Worm (Caenorhabditis elegans) whole organism, mixed stage, embryonic: ENCODE data around the gene sulp-8.

Experiments
- cnd-1 ChIP-seq: fragments of 200-800 bp; sonication (Bioruptor generic); optimal IDR thresholded peaks from 2 replicates; lab custom pipeline; 2018; ENCODE audit warnings: mild to moderate bottlenecking, missing genetic modification characterization, missing compliant biosample characterization
- elt-3 ChIP-seq: fragments of 150-350 bp; optimal IDR thresholded peaks from 2 replicates; lab custom pipeline; 2014; ENCODE audit warnings: missing biosample characterization, missing genetic modification characterization
- nhr-12 ChIP-seq: fragments of 150-350 bp; optimal IDR thresholded peaks from 2 replicates; lab custom pipeline; 2014; ENCODE audit warnings: missing biosample characterization, missing genetic modification characterization
- nhr-76 ChIP-seq: sonication (generic microtip); optimal IDR thresholded peaks from 2 replicates; lab custom pipeline; 2017; ENCODE audit warnings: missing biosample characterization, missing genetic modification characterization
- pha-4 ChIP-seq: fragments of 150-350 bp; optimal IDR thresholded peaks from 2 replicates; lab custom pipeline; 2018; ENCODE audit warnings: missing biosample characterization, missing genetic modification reagents, missing genetic modification characterization
- tbx-8 ChIP-seq: fragments of 200-800 bp; sonication (Bioruptor generic); optimal IDR thresholded peaks from 2 replicates; lab custom pipeline; 2018; ENCODE audit warnings: mild to moderate bottlenecking, missing genetic modification characterization, moderate library complexity, missing compliant biosample characterization
- unc-120 ChIP-seq: sonication (generic microtip); optimal IDR thresholded peaks from 2 replicates; lab custom pipeline; 2017; ENCODE audit warnings: missing genetic modification characterization, missing compliant biosample characterization; ENCODE audit not compliant: poor library complexity, severe bottlenecking
- zip-8 ChIP-seq: fragments of 150-350 bp; optimal IDR thresholded peaks from 2 replicates; lab custom pipeline; 2014; ENCODE audit warnings: missing biosample characterization, missing genetic modification characterization
- ztf-11 ChIP-seq: fragments of 150-350 bp; optimal IDR thresholded peaks from 2 replicates; lab custom pipeline; 2014; ENCODE audit warnings: missing biosample characterization, missing genetic modification characterization

DNA sequence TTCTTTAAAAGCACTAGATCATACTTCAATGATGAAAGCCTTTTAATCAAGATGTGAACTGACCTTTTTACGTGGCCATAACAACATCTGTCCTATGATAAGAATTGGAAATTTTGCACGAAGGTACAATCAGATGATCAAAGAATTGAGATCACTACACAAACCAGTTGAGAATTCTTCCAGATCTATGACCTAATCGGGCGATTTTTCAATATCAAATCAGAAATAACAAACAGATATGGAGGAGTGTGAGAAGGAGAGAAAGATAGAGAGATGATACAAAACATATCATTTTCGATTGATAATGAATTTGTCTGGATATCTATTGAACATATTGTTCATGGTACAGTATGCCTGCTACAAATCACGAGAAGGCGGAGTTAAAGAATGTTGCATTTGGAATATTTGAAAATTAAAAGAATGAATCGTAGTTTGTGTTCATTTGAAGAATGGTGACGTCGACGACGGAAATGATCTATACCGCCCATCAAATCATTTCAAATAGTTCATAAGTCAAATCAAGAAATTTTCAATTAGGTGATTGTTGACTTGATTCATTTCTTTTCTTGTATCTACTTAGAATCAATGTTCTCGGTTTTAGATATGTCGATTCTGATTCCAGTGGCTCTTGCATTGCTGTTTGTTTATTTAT is 19.2 kb downstream of the sulp-8 start, which contains the start of gene cyp-29A4:
- no peak for TF ChIP-seq ztf-11 (tag; lab: Kevin White, UChicago)
- TF ChIP-seq nhr-76 (tag; lab: Kevin White, UChicago) = no peak
- no peak for TF ChIP-seq pha-4 (tag; lab: Kevin White, UChicago)
- TF ChIP-seq cnd-1 (tag; lab: Kevin White, UChicago) = no peak
- TF ChIP-seq tbx-8 = no peak
- no peak for TF ChIP-seq unc-120 (tag; lab: Kevin White, UChicago)
- TF ChIP-seq zip-8 = no peak
- no peak for TF ChIP-seq elt-3
- TF ChIP-seq nhr-12 (tag; lab: Kevin White, UChicago) = no peak
